Worm (Caenorhabditis elegans): ENCODE results near the gene C04G6.13.
A peak's percentile ranks its signal among the peaks of the same experiment; 100 is the strongest.

C04G6.13 gene

DNA sequence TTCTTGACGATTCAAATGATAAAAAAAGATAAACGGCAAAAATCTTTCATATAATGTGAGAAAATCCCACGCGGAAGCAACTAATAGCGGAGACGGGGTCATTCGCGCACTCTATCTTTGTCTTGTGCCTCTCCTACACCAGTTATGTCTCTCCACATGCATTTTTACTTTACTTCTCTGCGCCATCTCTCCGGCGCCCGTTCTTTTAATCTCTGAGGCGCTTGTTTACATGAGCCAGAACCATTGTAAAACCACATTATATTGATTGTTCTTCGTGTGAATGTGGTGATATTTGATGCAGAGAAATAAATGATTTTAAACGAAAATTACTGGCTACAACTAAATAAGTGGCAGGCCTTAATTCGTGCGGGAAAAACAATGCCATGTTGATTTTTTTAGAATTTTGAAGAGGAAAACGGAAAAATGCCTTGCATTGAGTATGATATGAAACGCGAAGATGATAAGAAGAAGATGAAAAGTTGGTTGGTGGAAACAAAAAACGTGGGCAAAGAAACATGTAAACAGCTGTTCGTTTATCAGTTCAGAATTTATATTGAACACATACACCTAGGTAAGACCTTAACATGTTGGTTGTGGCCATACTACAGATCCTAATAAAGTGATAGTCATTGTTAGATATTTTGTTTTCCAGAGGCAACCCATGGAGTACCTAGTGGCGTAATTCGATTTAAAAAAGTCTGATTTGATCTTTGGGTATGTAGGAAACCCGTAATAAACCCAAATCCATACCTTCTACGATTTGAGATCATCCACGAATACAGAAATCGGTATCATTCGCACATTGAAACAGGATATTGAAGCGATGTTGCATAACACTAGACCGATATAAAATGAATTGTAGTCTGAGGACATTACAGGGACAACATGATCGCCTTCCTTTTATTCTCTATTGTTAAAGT, 1.4 kb upstream of the C04G6.13 start, which contains the start of gene C04G6.2 (continued):
- TF ChIP-seq zip-8 (tag; optimal IDR thresholded peaks at IDR 0.05) = no peak
- no peak for TF ChIP-seq drap-1 (GFP tag; optimal IDR thresholded peaks at IDR 0.05)
- TF ChIP-seq elt-3 (tag; optimal IDR thresholded peaks at IDR 0.05) = no peak
- peak; percentile 69 for TF ChIP-seq nhr-237 (tag; optimal IDR thresholded peaks at IDR 0.05)
- no peak for TF ChIP-seq ceh-39 (tag; optimal IDR thresholded peaks at IDR 0.05)
- no peak for TF ChIP-seq tbx-8 (GFP tag; optimal IDR thresholded peaks at IDR 0.05)
- TF ChIP-seq ham-2 (GFP tag; optimal IDR thresholded peaks at IDR 0.05) = peak; percentile 76
- TF ChIP-seq bed-3 (GFP tag; optimal IDR thresholded peaks at IDR 0.05) = no peak
- TF ChIP-seq elt-1 (tag; optimal IDR thresholded peaks at IDR 0.05; ENCODE audit: borderline replicate concordance, insufficient read depth) = no peak
- no peak for TF ChIP-seq ztf-11 (tag; optimal IDR thresholded peaks at IDR 0.05)

DNA sequence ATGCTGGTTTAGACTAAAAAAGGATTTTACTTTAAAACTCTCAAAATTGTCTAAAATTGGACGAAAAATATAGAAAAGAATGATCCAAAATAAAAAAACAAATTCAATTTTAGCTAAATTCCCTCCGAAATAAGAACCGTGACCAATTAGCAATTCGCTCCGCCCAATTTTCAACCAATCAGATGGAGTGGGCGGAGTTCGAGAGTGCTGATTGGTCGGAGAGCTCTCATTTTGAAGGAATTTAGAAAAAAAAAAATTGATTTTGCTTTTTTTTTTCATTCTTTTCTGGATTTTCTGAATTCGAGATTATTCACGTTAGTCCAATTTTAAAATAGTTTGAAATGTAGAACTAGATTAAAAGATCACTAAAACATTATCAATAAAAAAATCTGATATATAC, 5.0 kb downstream of the C04G6.13 start:
- TF ChIP-seq nhr-2 (tag; optimal IDR thresholded peaks at IDR 0.05) (no peak), lin-13 (tag; optimal IDR thresholded peaks at IDR 0.05) (no peak), ceh-83 (GFP tag; optimal IDR thresholded peaks at IDR 0.05) (no peak)

DNA sequence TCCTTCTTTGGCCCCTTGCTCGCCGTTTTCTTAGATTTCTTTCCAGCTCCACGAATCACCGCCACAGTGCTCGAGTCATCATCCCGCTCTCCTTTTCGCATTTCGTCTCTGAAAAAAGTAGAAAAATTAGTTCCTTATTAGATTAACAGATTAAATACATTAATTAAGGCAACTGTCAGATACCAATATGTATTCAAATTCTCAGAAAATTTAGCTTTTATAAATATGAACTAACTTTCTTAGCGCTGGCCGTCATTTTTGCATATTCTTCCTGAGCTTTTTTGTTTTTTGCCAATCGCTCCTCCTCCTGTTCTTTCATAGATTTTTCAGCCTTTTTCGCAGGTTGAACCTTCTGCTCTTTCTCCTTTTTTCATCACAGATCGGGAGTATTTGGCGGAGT, 5.6 kb downstream of the C04G6.13 start, which contains the start of gene C04G6.6:
Gene C04G6.6, minus strand, starts transcription at position 101 of the 400 bp plus-strand sequence.
- TF ChIP-seq pha-4 (tag; optimal IDR thresholded peaks at IDR 0.05) (no peak), ces-1 (GFP tag; optimal IDR thresholded peaks at IDR 0.05) (no peak), mep-1 (tag; optimal IDR thresholded peaks at IDR 0.05) (no peak), lsy-2 (tag; optimal IDR thresholded peaks at IDR 0.05) (no peak), ceh-43 (GFP tag; optimal IDR thresholded peaks at IDR 0.05) (no peak)

DNA sequence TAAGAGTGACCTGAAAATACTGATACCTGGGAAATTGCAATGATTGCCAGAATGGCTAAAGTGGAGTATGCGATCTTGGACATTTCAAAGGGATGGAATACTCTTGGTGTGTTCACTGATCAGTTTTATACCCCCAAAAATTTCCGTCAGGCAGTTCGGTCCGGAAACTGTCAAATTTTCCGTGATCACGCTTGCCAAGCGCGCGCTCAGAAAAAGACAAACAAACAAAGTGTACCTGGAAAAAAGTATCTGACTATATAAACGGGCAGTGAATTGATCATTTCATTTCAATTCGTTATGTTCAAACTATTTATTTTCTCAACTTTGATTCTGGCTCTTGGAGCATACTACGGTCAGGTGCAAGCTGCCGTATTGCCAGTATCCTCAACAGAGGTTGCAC, 7.7 kb downstream of the C04G6.13 start, which contains the start of the genes idpb-3 and idpb-1:
Gene idpb-3, minus strand, starts transcription at position 101 of the 400 bp plus-strand sequence.
Gene idpb-1, plus strand, starts transcription at position 284 of the 400 bp plus-strand sequence.
- TF ChIP-seq lin-32 (GFP tag; optimal IDR thresholded peaks at IDR 0.05) = no peak
- no peak for TF ChIP-seq zip-8 (tag; optimal IDR thresholded peaks at IDR 0.05)

DNA sequence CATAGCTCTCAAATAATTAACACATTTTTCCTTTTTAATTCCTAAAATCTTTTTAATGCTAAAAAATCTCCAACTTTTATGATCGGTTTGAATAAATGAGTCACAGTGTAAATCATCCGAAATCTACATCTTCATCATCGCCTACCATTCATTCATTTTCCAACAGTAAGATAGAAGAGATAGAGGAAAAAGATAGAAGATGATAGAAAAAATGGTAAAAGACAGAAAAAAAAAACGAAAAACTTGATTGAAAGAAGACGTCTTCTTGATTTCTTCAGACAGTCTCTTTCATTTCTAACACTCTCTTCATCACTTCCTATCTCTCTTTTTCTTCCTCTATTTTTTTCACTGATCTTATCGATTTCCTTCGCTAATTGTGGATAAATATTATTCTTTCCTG, 9.1 kb downstream of the C04G6.13 start:
- TF ChIP-seq ces-1 (GFP tag; optimal IDR thresholded peaks at IDR 0.05) (no peak), ham-2 (GFP tag; optimal IDR thresholded peaks at IDR 0.05) (no peak), elt-1 (tag; optimal IDR thresholded peaks at IDR 0.05; ENCODE audit: borderline replicate concordance, insufficient read depth) (no peak), mep-1 (tag; optimal IDR thresholded peaks at IDR 0.05) (no peak), blmp-1 (tag; optimal IDR thresholded peaks at IDR 0.05) (no peak), bed-3 (GFP tag; optimal IDR thresholded peaks at IDR 0.05) (no peak), zip-8 (tag; optimal IDR thresholded peaks at IDR 0.05) (no peak)

DNA sequence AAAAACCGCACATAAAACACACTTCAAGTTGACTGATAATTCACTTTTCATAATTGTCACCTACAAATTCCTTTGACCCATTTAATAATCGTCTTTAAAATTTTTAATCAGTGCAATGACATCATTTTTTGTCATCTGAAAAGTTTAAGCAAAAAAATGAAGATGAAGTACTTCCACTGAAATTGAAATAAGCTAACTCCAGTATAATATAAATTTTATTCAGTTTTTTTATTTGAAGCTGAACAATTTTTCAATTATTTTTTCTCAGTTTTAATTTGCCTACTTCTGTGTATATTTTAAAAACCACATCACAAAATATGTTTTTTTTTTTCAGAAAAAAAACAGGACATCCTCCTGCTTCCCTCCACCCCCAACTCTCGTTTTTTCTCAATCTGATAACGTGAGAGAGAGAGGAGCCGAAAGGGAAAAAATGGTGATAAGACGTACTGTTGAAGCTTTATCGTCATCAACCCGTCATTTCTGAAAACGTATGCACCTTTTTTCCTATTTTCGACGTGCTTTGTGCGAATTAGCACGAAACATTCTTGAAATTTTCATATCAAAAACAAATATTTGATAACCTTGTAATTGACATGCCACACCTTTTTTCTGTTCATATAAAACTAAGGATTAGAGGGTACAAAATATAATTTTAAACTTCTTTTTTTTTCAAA, 9.9 kb downstream of the C04G6.13 start, which contains the start of the genes C04G6.11 and mpk-2:
Gene C04G6.11, minus strand, starts transcription at position 51 of the 674 bp plus-strand sequence.
Gene mpk-2, plus strand, starts transcription at position 335 of the 674 bp plus-strand sequence.
- no peak for TF ChIP-seq blmp-1 (tag; optimal IDR thresholded peaks at IDR 0.05)
- TF ChIP-seq ceh-83 (GFP tag; optimal IDR thresholded peaks at IDR 0.05) = no peak
- no peak for TF ChIP-seq snpc-4 (tag; optimal IDR thresholded peaks at IDR 0.05)
- no peak for TF ChIP-seq elt-3 (tag; optimal IDR thresholded peaks at IDR 0.05)
- TF ChIP-seq lsy-2 (tag; optimal IDR thresholded peaks at IDR 0.05) = no peak

DNA sequence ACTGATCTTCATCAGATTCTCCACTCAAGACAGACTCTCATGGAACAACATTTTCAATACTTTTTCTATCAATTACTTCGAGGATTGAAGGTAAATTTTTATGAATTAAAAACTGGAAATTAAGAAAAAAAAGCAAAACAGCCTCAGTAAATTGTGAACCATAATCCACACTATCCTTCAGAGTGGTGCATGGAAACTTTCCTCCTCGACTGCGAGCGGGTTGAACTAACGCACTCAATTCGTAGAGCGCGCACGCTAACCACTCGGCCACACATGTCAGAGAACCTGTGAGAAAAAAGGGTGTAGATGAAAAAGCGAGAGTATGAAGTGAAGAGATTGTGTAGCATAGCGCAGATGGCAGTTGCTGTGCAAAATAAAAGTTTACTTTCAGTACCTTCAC, 11.0 kb downstream of the C04G6.13 start:
- peak; percentile 99 for TF ChIP-seq drap-1 (GFP tag; optimal IDR thresholded peaks at IDR 0.05)
- peak; percentile 93 for TF ChIP-seq ceh-43 (GFP tag; optimal IDR thresholded peaks at IDR 0.05)
- TF ChIP-seq M03D4.4 (tag; optimal IDR thresholded peaks at IDR 0.05) = peak; percentile 98
- TF ChIP-seq bed-3 (GFP tag; optimal IDR thresholded peaks at IDR 0.05) = peak; percentile 93
- no peak for TF ChIP-seq ceh-39 (tag; optimal IDR thresholded peaks at IDR 0.05)
- peak; percentile 22 for TF ChIP-seq unc-39 (tag; optimal IDR thresholded peaks at IDR 0.05)
- peak; percentile 93 for TF ChIP-seq flh-1 (GFP tag; optimal IDR thresholded peaks at IDR 0.05)
- TF ChIP-seq nhr-237 (tag; optimal IDR thresholded peaks at IDR 0.05) = peak; percentile 53
- TF ChIP-seq ham-2 (GFP tag; optimal IDR thresholded peaks at IDR 0.05) = peak; percentile 95
- TF ChIP-seq lsy-2 (tag; optimal IDR thresholded peaks at IDR 0.05) = peak; percentile 71
- peak; percentile 98 for TF ChIP-seq cnd-1 (tag; optimal IDR thresholded peaks at IDR 0.05)
- TF ChIP-seq blmp-1 (tag; optimal IDR thresholded peaks at IDR 0.05) = peak; percentile 11
- TF ChIP-seq hlh-1 (tag; optimal IDR thresholded peaks at IDR 0.05) = peak; percentile 83
- peak; percentile 64 for TF ChIP-seq lin-13 (tag; optimal IDR thresholded peaks at IDR 0.05)
- peak; percentile 40 for TF ChIP-seq elt-3 (tag; optimal IDR thresholded peaks at IDR 0.05)
- peak; percentile 92 for TF ChIP-seq mep-1 (tag; optimal IDR thresholded peaks at IDR 0.05)
- TF ChIP-seq snpc-4 (tag; optimal IDR thresholded peaks at IDR 0.05) = no peak
- TF ChIP-seq ztf-11 (tag; optimal IDR thresholded peaks at IDR 0.05) = peak; percentile 80
- TF ChIP-seq elt-1 (tag; optimal IDR thresholded peaks at IDR 0.05; ENCODE audit: borderline replicate concordance, insufficient read depth) = peak; percentile 19
- peak; percentile 96 for TF ChIP-seq unc-120 (tag; optimal IDR thresholded peaks at IDR 0.05; ENCODE audit: poor library complexity, severe bottlenecking)
- TF ChIP-seq mab-5 (tag; optimal IDR thresholded peaks at IDR 0.05) = no peak
- peak; percentile 99 for TF ChIP-seq lin-32 (GFP tag; optimal IDR thresholded peaks at IDR 0.05)
- peak; percentile 86 for TF ChIP-seq nhr-28 (tag; optimal IDR thresholded peaks at IDR 0.05)
- TF ChIP-seq sem-2 (GFP tag; optimal IDR thresholded peaks at IDR 0.05) = peak; percentile 94
- TF ChIP-seq mls-2 (tag; optimal IDR thresholded peaks at IDR 0.05) = peak; percentile 99

Data from whole organism, mixed stage, embryonic.